Worm (Caenorhabditis elegans) whole organism, L2 larva: Measurements from ENCODE around the gene Y66D12A.6.

Experiments
- F13H6.1 ChIP-seq: sonication (generic microtip); optimal IDR thresholded peaks from 2 replicates; lab custom pipeline; 2016; ENCODE audit warnings: missing genetic modification characterization, missing compliant biosample characterization
- R02D3.7 ChIP-seq: fragments of 150-350 bp; optimal IDR thresholded peaks from 2 replicates; lab custom pipeline; 2014; ENCODE audit warnings: missing biosample characterization, missing genetic modification characterization
- ZK546.5 ChIP-seq: sonication (generic microtip); optimal IDR thresholded peaks from 2 replicates; lab custom pipeline; 2017; ENCODE audit warnings: missing biosample characterization, missing genetic modification characterization
- alr-1 ChIP-seq: fragments of 150-350 bp; optimal IDR thresholded peaks from 2 replicates; lab custom pipeline; 2014; ENCODE audit warnings: missing biosample characterization, missing genetic modification characterization
- ceh-16 ChIP-seq: fragments of 150-350 bp; optimal IDR thresholded peaks from 2 replicates; lab custom pipeline; 2014; ENCODE audit warnings: missing biosample characterization, missing genetic modification characterization
- crh-2 ChIP-seq: sonication (generic microtip); optimal IDR thresholded peaks from 2 replicates; lab custom pipeline; 2017; ENCODE audit warnings: missing biosample characterization, missing genetic modification characterization
- dmd-4 ChIP-seq: sonication (generic microtip); optimal IDR thresholded peaks from 2 replicates; lab custom pipeline; 2017; ENCODE audit warnings: missing biosample characterization, missing genetic modification characterization
- egl-27 ChIP-seq: sonication (generic microtip); optimal IDR thresholded peaks from 3 replicates; lab custom pipeline; 2017; ENCODE audit warnings: missing biosample characterization, missing genetic modification reagents, missing genetic modification characterization
- elt-1 ChIP-seq: fragments of 150-350 bp; optimal IDR thresholded peaks from 2 replicates; lab custom pipeline; 2014; ENCODE audit warnings: missing biosample characterization, missing genetic modification characterization
- elt-3 ChIP-seq: sonication (generic microtip); optimal IDR thresholded peaks from 2 replicates; lab custom pipeline; 2017; ENCODE audit warnings: missing biosample characterization, missing genetic modification characterization
- fos-1 ChIP-seq: fragments of 150-350 bp; optimal IDR thresholded peaks from 2 replicates; lab custom pipeline; 2014; ENCODE audit warnings: missing biosample characterization, missing genetic modification characterization
- gmeb-1 ChIP-seq: fragments of 150-350 bp; optimal IDR thresholded peaks from 2 replicates; lab custom pipeline; 2014; ENCODE audit warnings: missing biosample characterization, missing genetic modification characterization
- lin-13 ChIP-seq: fragments of 150-350 bp; optimal IDR thresholded peaks from 2 replicates; lab custom pipeline; 2014; ENCODE audit warnings: missing biosample characterization, missing genetic modification reagents, missing genetic modification characterization
- lin-39 ChIP-seq: fragments of 150-350 bp; optimal IDR thresholded peaks from 2 replicates; lab custom pipeline; 2014; ENCODE audit warnings: missing biosample characterization, missing genetic modification reagents, missing genetic modification characterization
- lsy-2 ChIP-seq, 2 experiments: fragments of 150-350 bp in 1 of 2; sonication (generic microtip) in 1 of 2; optimal IDR thresholded peaks; 2 replicates each; lab custom pipeline; 2014 to 2017; ENCODE audit warnings: missing biosample characterization in 2 of 2, missing genetic modification characterization in 2 of 2
- mab-5 ChIP-seq: fragments of 150-350 bp; optimal IDR thresholded peaks from 2 replicates; lab custom pipeline; 2014; ENCODE audit warnings: missing biosample characterization, missing genetic modification characterization
- mbf-1 ChIP-seq: sonication (generic microtip); optimal IDR thresholded peaks from 2 replicates; lab custom pipeline; 2017; ENCODE audit warnings: missing biosample characterization, missing genetic modification characterization
- mdl-1 ChIP-seq, 2 experiments: fragments of 150-350 bp in 1 of 2; sonication (generic microtip) in 1 of 2; optimal IDR thresholded peaks; 2 replicates each; lab custom pipeline; 2017; ENCODE audit warnings: missing biosample characterization in 2 of 2, missing genetic modification characterization in 2 of 2
- nhr-11 ChIP-seq: fragments of 150-350 bp; optimal IDR thresholded peaks from 2 replicates; lab custom pipeline; 2014; ENCODE audit warnings: missing biosample characterization, missing genetic modification characterization
- nhr-129 ChIP-seq: fragments of 150-350 bp; optimal IDR thresholded peaks from 2 replicates; lab custom pipeline; 2014; ENCODE audit warnings: missing biosample characterization, missing genetic modification characterization
- nhr-21 ChIP-seq: fragments of 150-350 bp; optimal IDR thresholded peaks from 2 replicates; lab custom pipeline; 2014; ENCODE audit warnings: missing biosample characterization, missing genetic modification characterization
- nhr-23 ChIP-seq: fragments of 150-350 bp; optimal IDR thresholded peaks from 2 replicates; lab custom pipeline; 2014; ENCODE audit warnings: missing biosample characterization, missing genetic modification reagents, missing genetic modification characterization
- nhr-237 ChIP-seq: fragments of 150-350 bp; optimal IDR thresholded peaks from 2 replicates; lab custom pipeline; 2014; ENCODE audit warnings: missing biosample characterization, missing genetic modification characterization
- nhr-25 ChIP-seq: fragments of 150-350 bp; sonication (generic microtip); optimal IDR thresholded peaks from 3 replicates; lab custom pipeline; 2014; ENCODE audit warnings: missing biosample characterization, missing genetic modification characterization
- nhr-6 ChIP-seq: fragments of 150-350 bp; optimal IDR thresholded peaks from 2 replicates; lab custom pipeline; 2014; ENCODE audit warnings: missing biosample characterization, missing genetic modification characterization
- peb-1 ChIP-seq: fragments of 150-350 bp; optimal IDR thresholded peaks from 2 replicates; lab custom pipeline; 2014; ENCODE audit warnings: missing biosample characterization, missing genetic modification characterization
- sem-4 ChIP-seq: fragments of 150-350 bp; optimal IDR thresholded peaks from 2 replicates; lab custom pipeline; 2014; ENCODE audit warnings: missing biosample characterization, missing genetic modification reagents, missing genetic modification characterization
- skn-1 ChIP-seq: sonication (generic microtip); optimal IDR thresholded peaks from 2 replicates; lab custom pipeline; 2017; ENCODE audit warnings: missing biosample characterization, missing genetic modification characterization
- sma-3 ChIP-seq: sonication (generic microtip); optimal IDR thresholded peaks from 2 replicates; lab custom pipeline; 2016; ENCODE audit warnings: missing genetic modification reagents, missing genetic modification characterization, missing compliant biosample characterization
- sma-9 ChIP-seq, 2 experiments: fragments of 150-350 bp in 1 of 2; sonication (generic microtip) in 1 of 2; optimal IDR thresholded peaks; 2 replicates each; lab custom pipeline; 2014 to 2016; ENCODE audit warnings: missing genetic modification characterization in 2 of 2, mild to moderate bottlenecking in 1 of 2, missing biosample characterization in 1 of 2, missing compliant biosample characterization in 1 of 2, missing genetic modification reagents in 1 of 2, moderate library complexity in 1 of 2
- snpc-4 ChIP-seq: fragments of 150-350 bp; optimal IDR thresholded peaks from 2 replicates; lab custom pipeline; 2014; ENCODE audit warnings: missing biosample characterization, missing genetic modification characterization
- unc-39 ChIP-seq: fragments of 150-350 bp; optimal IDR thresholded peaks from 2 replicates; lab custom pipeline; 2014; ENCODE audit warnings: missing biosample characterization, missing genetic modification characterization
- unc-55 ChIP-seq: fragments of 150-350 bp; sonication (generic microtip); optimal IDR thresholded peaks from 3 replicates; lab custom pipeline; 2014; ENCODE audit warnings: missing biosample characterization, missing genetic modification reagents, missing genetic modification characterization
- unc-62 ChIP-seq: fragments of 150-350 bp; optimal IDR thresholded peaks from 2 replicates; lab custom pipeline; 2014; ENCODE audit warnings: missing biosample characterization, missing genetic modification reagents, missing genetic modification characterization
- zag-1 ChIP-seq: fragments of 150-350 bp; optimal IDR thresholded peaks from 2 replicates; lab custom pipeline; 2014; ENCODE audit warnings: missing biosample characterization, missing genetic modification characterization
- ztf-11 ChIP-seq: sonication (generic microtip); optimal IDR thresholded peaks from 2 replicates; lab custom pipeline; 2017; ENCODE audit warnings: missing biosample characterization, missing genetic modification characterization
- ztf-4 ChIP-seq: fragments of 150-350 bp; optimal IDR thresholded peaks from 2 replicates; lab custom pipeline; 2014; ENCODE audit warnings: missing biosample characterization, missing genetic modification characterization

Y66D12A.6 gene

DNA sequence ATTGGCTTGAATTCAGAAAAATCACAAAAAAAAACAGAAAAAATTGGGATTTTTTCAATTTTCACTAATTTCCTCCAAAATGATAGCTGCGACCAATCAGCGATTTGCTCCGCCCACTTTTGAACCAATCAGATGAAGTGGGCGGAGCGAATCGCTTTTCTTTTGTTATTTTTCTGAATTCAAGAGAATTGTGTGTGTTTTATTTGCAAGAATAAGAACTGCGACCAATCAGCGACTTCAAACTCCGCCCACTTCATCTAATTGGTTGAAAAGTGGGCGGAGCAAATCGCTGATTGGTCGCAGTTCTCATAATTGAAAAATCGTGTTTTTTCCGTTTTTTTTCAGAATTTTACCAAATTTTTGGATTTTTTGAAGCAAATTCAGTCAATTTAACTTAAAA is 1.4 kb upstream of the Y66D12A.6 start:
- TF ChIP-seq snpc-4 (tag; lab: Kevin White, UChicago) (no peak), sma-9 (GFP tag; optimal IDR thresholded peaks at IDR 0.05; lab: Kevin White, UChicago) (no peak), sma-9 (tag; optimal IDR thresholded peaks at IDR 0.05; lab: Kevin White, UChicago) (no peak)

DNA sequence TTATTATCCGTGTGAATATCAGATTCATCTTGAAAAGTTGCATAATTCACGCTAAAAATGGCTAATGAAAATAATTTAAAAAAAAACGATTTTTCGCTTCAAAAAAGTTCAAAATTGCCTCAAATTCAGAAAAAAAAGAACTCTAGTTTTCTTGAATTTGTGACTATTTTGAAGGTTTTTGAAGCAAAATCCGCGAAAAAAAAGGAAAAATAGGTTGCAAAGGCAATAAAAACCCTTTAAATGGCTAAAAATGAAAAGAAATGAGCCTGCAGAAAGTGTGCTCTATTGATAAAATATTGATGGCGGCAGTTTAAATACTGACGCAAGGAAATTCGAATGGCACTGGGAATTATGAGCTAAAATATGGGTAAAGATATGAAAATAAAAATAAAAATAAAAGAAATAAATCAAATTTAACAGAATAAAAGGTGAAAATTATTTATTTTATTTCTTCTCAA is 745 bp downstream of the Y66D12A.6 start, which contains the start of gene Y66D12A.7:
Y66D12A.7 (minus strand) TSS at position 51 of the 458 bp plus-strand sequence.
- TF ChIP-seq elt-3 (tag; lab: Kevin White, UChicago) (no peak), gmeb-1 (tag; lab: Kevin White, UChicago) (peak; percentile 88), fos-1 (tag; lab: Kevin White, UChicago) (no peak), lin-13 (GFP tag; lab: Kevin White, UChicago) (peak; percentile 30), ceh-16 (tag; lab: Kevin White, UChicago) (no peak), lsy-2 (tag; optimal IDR thresholded peaks at IDR 0.05; lab: Kevin White, UChicago) (peak in 1 of 2 experiments; percentile 54), unc-55 (peak; percentile 61), skn-1 (tag; lab: Kevin White, UChicago) (no peak), crh-2 (tag; lab: Kevin White, UChicago) (peak; percentile 5), dmd-4 (no peak)

DNA sequence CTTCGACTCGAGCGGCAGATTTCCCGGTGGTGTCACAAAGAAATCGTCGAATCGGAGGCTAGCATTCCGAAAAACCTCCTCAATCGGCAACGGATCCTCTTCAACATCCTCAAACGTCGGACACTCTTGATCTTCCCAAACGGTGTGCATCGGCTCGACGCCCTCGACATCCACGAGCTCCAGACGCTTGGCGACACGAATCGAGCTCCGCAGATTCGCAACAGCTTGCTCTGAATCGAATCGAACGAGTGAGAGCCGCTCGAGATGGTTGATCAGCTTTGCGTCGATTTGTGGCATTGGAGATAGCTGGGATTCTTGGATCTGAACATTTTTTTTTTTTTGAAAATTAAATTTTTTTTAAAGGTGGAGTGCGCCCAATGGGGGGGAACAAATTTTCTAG is 1.8 kb downstream of the Y66D12A.6 start:
- TF ChIP-seq peb-1 (tag; lab: Kevin White, UChicago) (no peak), dmd-4 (no peak), snpc-4 (tag; lab: Kevin White, UChicago) (no peak), elt-1 (tag; lab: Kevin White, UChicago) (no peak), lsy-2 (tag; optimal IDR thresholded peaks at IDR 0.05; lab: Kevin White, UChicago) (no peak), elt-3 (tag; lab: Kevin White, UChicago) (no peak), lin-13 (GFP tag; lab: Kevin White, UChicago) (no peak), mab-5 (tag; lab: Kevin White, UChicago) (no peak), egl-27 (tag; lab: Kevin White, UChicago) (no peak), ztf-4 (tag; lab: Kevin White, UChicago) (no peak), mbf-1 (tag; lab: Kevin White, UChicago) (no peak), sem-4 (tag; lab: Kevin White, UChicago) (no peak), mdl-1 (tag; optimal IDR thresholded peaks at IDR 0.05; lab: Kevin White, UChicago) (no peak), R02D3.7 (tag; lab: Kevin White, UChicago) (no peak), nhr-11 (tag; lab: Kevin White, UChicago) (no peak), nhr-237 (tag; lab: Kevin White, UChicago) (no peak), nhr-129 (tag; lab: Kevin White, UChicago) (no peak), F13H6.1 (no peak)

DNA sequence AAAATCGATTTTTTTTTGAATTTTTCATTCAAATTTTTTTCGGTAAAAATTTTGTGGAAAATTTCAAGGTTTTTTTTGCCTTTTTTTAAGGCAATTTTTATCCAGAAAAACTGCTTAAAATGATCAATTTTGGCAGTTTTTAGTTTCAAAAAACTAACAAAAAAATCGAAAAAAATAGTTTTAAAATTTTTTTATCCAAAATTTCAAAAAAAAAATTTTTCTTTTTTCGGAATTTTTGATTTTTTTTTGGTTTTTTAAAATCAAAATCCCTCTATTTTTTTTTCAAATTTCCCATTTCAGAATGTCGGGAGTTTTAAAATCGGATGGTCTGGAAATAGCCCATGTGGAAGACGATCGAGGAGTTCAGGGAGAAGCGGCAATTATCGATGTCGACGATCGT is 7.3 kb downstream of the Y66D12A.6 start, which contains the start of gene Y66D12A.8:
Y66D12A.8 (plus strand) TSS at position 301 of the 400 bp plus-strand sequence.
- TF ChIP-seq ztf-4 (tag; lab: Kevin White, UChicago) (no peak), nhr-23 (no peak), gmeb-1 (tag; lab: Kevin White, UChicago) (no peak), lin-39 (tag; lab: Kevin White, UChicago) (no peak), mdl-1 (tag; optimal IDR thresholded peaks at IDR 0.05; lab: Kevin White, UChicago) (no peak), ceh-16 (tag; lab: Kevin White, UChicago) (no peak), unc-62 (GFP tag; lab: Kevin White, UChicago) (no peak), nhr-21 (no peak), alr-1 (tag; lab: Kevin White, UChicago) (no peak), ZK546.5 (tag; lab: Kevin White, UChicago) (no peak), sma-3 (GFP tag; lab: Kevin White, UChicago) (no peak), egl-27 (tag; lab: Kevin White, UChicago) (no peak), mab-5 (tag; lab: Kevin White, UChicago) (no peak), nhr-6 (tag; lab: Kevin White, UChicago) (no peak), unc-39 (tag; lab: Kevin White, UChicago) (no peak), nhr-25 (tag; lab: Kevin White, UChicago) (no peak), zag-1 (no peak), ztf-11 (tag; lab: Kevin White, UChicago) (no peak), nhr-11 (tag; lab: Kevin White, UChicago) (no peak)
